Worm (Caenorhabditis elegans): ENCODE measurements around the gene F32D8.8.

DNA sequence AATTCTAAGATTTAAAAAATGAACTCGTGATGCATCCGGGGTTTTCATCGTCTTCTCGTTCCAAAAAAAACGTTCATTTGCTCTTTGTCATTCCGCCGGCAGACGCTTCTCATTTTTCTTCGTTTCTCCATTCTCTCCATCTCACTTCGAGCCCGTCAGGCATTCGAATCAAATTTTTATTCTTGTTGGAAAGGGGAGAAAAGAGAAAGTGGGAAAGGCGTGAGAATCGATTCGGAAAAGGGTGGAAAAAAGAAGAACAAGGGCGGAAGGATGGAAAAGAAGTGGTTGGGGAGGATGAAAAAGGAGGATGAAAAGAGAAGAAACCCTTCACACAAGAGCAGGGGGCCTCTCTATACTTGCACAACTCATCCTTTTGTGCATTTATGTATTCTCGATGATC lies 2.2 kb upstream of the F32D8.8 start:
- TF ChIP-seq him-1 (tag; optimal IDR thresholded peaks at IDR 0.05): no peak
- TF ChIP-seq W03F9.2 (tag; optimal IDR thresholded peaks at IDR 0.05): no peak
- TF ChIP-seq dao-5 (tag; optimal IDR thresholded peaks at IDR 0.05): no peak

All from whole organism, L4/young adult.